Worm (Caenorhabditis elegans): ENCODE results near the gene Y54G2A.19.

DNA sequence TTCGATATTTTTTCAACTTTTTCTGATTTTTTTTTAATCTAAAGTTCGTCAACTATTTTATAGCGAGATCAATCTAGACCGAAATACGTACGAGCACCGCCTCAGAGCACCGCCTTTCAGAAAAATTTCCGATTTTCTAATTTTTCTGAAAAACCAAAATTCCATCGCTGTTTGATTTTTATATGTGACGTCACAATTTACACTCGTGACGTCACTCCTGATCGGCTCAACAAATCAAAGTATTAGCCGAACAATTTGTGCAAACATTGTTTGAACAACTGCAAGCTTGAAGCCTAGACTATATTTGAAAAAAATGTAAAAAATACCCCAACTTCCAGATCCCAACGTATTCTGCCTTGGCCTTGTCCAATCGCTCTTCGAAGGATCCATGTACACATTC is 40.7 kb upstream of the Y54G2A.19 start:
- TF ChIP-seq daf-12 (tag; optimal IDR thresholded peaks at IDR 0.05), result no peak
- TF ChIP-seq unc-62 (GFP tag; optimal IDR thresholded peaks at IDR 0.05 in 1 of 2), result no peak
- TF ChIP-seq unc-62 (tag; optimal IDR thresholded peaks at IDR 0.05), result no peak
- TF ChIP-seq ceh-28 (tag; optimal IDR thresholded peaks at IDR 0.05), result no peak
- TF ChIP-seq hmg-1.1 (GFP tag; IDR thresholded peaks at IDR 0.05), result no peak
- TF ChIP-seq ceh-32 (tag; optimal IDR thresholded peaks at IDR 0.05; ENCODE audit: poor library complexity), result no peak
- TF ChIP-seq ceh-82 (tag; optimal IDR thresholded peaks at IDR 0.05), result no peak
- TF ChIP-seq Y75B8A.6 (GFP tag; IDR thresholded peaks at IDR 0.05), result no peak

Measured in whole organism, L4 larva.